Worm (Caenorhabditis elegans): ENCODE data around the gene thn-6.

The thn-6 gene

ce11 chrIV:5186480-5187205 lies 42.1 kb upstream of the thn-6 start, which contains the start of the genes W03F8.6 and mtrf-1L:
Gene W03F8.6 (minus strand): TSS chrIV:5186580.
Gene mtrf-1L (plus strand): TSS chrIV:5187155.
- TF ChIP-seq ZK546.5 (tag; optimal IDR thresholded peaks at IDR 0.05) (no peak), nhr-11 (tag; optimal IDR thresholded peaks at IDR 0.05) (no peak), unc-39 (tag; optimal IDR thresholded peaks at IDR 0.05) (no peak), F13H6.1 (tag; optimal IDR thresholded peaks at IDR 0.05) (peak; percentile 36)

- TF ChIP-seq lsy-2 (tag; optimal IDR thresholded peaks at IDR 0.05) (peak in 1 of 2 experiments; percentile 53), sem-4 (tag; optimal IDR thresholded peaks at IDR 0.05) (no peak), gmeb-1 (tag; optimal IDR thresholded peaks at IDR 0.05) (peak; percentile 77), unc-55 (GFP tag; optimal IDR thresholded peaks at IDR 0.05) (peak; percentile 76), ceh-82 (tag; optimal IDR thresholded peaks at IDR 0.05) (no peak)
Measured at ce11 chrIV:5188051-5188450, 40.7 kb upstream of the thn-6 start.

ce11 chrIV:5195531-5195930 lies 33.2 kb upstream of the thn-6 start, which contains the start of gene gpa-18:
Gene gpa-18 (minus strand): TSS chrIV:5195631.
- TF ChIP-seq F13H6.1 (tag; optimal IDR thresholded peaks at IDR 0.05) (no peak), nhr-12 (tag; optimal IDR thresholded peaks at IDR 0.05) (no peak), gmeb-1 (tag; optimal IDR thresholded peaks at IDR 0.05) (no peak), lin-39 (tag; optimal IDR thresholded peaks at IDR 0.05) (no peak), nhr-21 (tag; optimal IDR thresholded peaks at IDR 0.05) (no peak), crh-2 (tag; optimal IDR thresholded peaks at IDR 0.05) (no peak), nhr-129 (tag; optimal IDR thresholded peaks at IDR 0.05) (no peak), ceh-82 (tag; optimal IDR thresholded peaks at IDR 0.05) (no peak)

DNA sequence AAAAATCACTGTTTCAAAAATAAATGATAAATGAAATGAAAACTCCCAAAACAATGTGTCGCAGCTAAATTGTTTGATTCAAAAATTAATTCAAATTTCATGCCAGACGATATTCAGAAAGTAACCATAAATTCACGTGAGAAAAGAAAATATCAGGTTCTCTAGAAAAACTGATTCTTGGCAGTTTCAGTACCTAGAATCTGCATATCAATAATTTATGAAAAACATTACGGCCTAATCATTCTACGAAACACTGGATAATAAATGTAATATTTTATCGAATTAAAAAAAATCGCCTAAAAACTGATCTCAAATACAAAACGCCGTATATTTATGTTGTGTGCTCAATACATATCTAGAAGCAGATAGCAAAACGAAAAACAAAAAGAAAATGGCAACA lies 27.9 kb upstream of the thn-6 start:
- TF ChIP-seq lsy-2 (tag; optimal IDR thresholded peaks at IDR 0.05) (peak in 1 of 2 experiments; percentile 18), nhr-25 (tag; optimal IDR thresholded peaks at IDR 0.05) (no peak), nhr-21 (tag; optimal IDR thresholded peaks at IDR 0.05) (peak; percentile 32), nhr-23 (tag; optimal IDR thresholded peaks at IDR 0.05) (no peak), alr-1 (tag; optimal IDR thresholded peaks at IDR 0.05) (no peak)

- TF ChIP-seq blmp-1 (tag; optimal IDR thresholded peaks at IDR 0.05; ENCODE audit: insufficient read depth) = no peak
- TF ChIP-seq elt-1 (tag; optimal IDR thresholded peaks at IDR 0.05) = no peak
- no peak for TF ChIP-seq nhr-237 (tag; optimal IDR thresholded peaks at IDR 0.05)
- TF ChIP-seq sem-4 (tag; optimal IDR thresholded peaks at IDR 0.05) = no peak
- TF ChIP-seq lin-11 (tag; optimal IDR thresholded peaks at IDR 0.05) = no peak
- no peak for TF ChIP-seq ztf-11 (tag; optimal IDR thresholded peaks at IDR 0.05)
- no peak for TF ChIP-seq nhr-77 (tag; optimal IDR thresholded peaks at IDR 0.05)
- no peak for TF ChIP-seq zag-1 (tag; optimal IDR thresholded peaks at IDR 0.05)
- TF ChIP-seq ztf-4 (tag; optimal IDR thresholded peaks at IDR 0.05) = no peak
- TF ChIP-seq mdl-1 (tag; optimal IDR thresholded peaks at IDR 0.05) = no peak
Measured at ce11 chrIV:5202575-5202974, 26.1 kb upstream of the thn-6 start.

ce11 chrIV:5204573-5204972 lies 24.1 kb upstream of the thn-6 start, which contains the start of gene tni-4:
Gene tni-4 (plus strand): TSS chrIV:5204591.
- TF ChIP-seq nhr-12 (tag; optimal IDR thresholded peaks at IDR 0.05) = no peak
- TF ChIP-seq crh-2 (tag; optimal IDR thresholded peaks at IDR 0.05) = no peak
- no peak for TF ChIP-seq ceh-82 (tag; optimal IDR thresholded peaks at IDR 0.05)
- no peak for TF ChIP-seq elt-1 (tag; optimal IDR thresholded peaks at IDR 0.05)
- no peak for TF ChIP-seq nhr-77 (tag; optimal IDR thresholded peaks at IDR 0.05)
- TF ChIP-seq sma-3 (GFP tag; optimal IDR thresholded peaks at IDR 0.05) = no peak
- no peak for TF ChIP-seq ama-1 (optimal IDR thresholded peaks at IDR 0.05)
- no peak for TF ChIP-seq unc-62 (GFP tag; optimal IDR thresholded peaks at IDR 0.05)
- no peak for TF ChIP-seq nhr-11 (tag; optimal IDR thresholded peaks at IDR 0.05)
- TF ChIP-seq mab-5 (tag; optimal IDR thresholded peaks at IDR 0.05) = no peak
- TF ChIP-seq zag-1 (tag; optimal IDR thresholded peaks at IDR 0.05) = no peak
- no peak for TF ChIP-seq elt-3 (tag; optimal IDR thresholded peaks at IDR 0.05)
- TF ChIP-seq lin-13 (GFP tag; optimal IDR thresholded peaks at IDR 0.05) = no peak
- TF ChIP-seq F13H6.1 (tag; optimal IDR thresholded peaks at IDR 0.05) = no peak
- TF ChIP-seq ZK546.5 (tag; optimal IDR thresholded peaks at IDR 0.05) = no peak
- no peak for TF ChIP-seq sem-4 (tag; optimal IDR thresholded peaks at IDR 0.05)
- TF ChIP-seq ceh-16 (tag; optimal IDR thresholded peaks at IDR 0.05) = no peak
- TF ChIP-seq mdl-1 (tag; optimal IDR thresholded peaks at IDR 0.05) = no peak
- TF ChIP-seq blmp-1 (tag; optimal IDR thresholded peaks at IDR 0.05; ENCODE audit: insufficient read depth) = no peak
